Fruit fly (Drosophila melanogaster) whole organism: ENCODE measurements around the gene sbm.

Experiments
- CG8478 ChIP-seq: fragments of >200 bp; optimal IDR thresholded peaks from 2 replicates; lab custom pipeline; 2018; ENCODE audit warnings: inconsistent platforms
- EcR ChIP-seq, 2 experiments: fragments of >200 bp; optimal IDR thresholded peaks; 2 replicates each; lab custom pipeline; 2017; ENCODE audit warnings: missing biosample characterization in 2 of 2, missing genetic modification characterization in 2 of 2, missing genetic modification reagents in 2 of 2
- pan ChIP-seq: fragments of >200 bp; optimal IDR thresholded peaks from 2 replicates; lab custom pipeline; 2017
- psq ChIP-seq: fragments of >200 bp; optimal IDR thresholded peaks from 2 replicates; lab custom pipeline; 2017

dm6 chrX:14634696-14635095 lies 32.3 kb upstream of the sbm start:
- no peak for TF ChIP-seq CG8478
- no peak for TF ChIP-seq EcR (GFP tag; optimal IDR thresholded peaks at IDR 0.05; lab: Kevin White, UChicago)
- TF ChIP-seq pan (lab: Kevin White, UChicago) = no peak
- no peak for TF ChIP-seq psq (lab: Kevin White, UChicago)
